Worm (Caenorhabditis elegans): ENCODE measurements around the gene sedl-1.

sedl-1 gene

ce11 chrX:1446593-1447141 is 6.6 kb upstream of the sedl-1 start, which contains the start of gene zfp-3:
TSS of gene zfp-3 (minus strand) at chrX:1446643.
- TF ChIP-seq dsc-1 (tag; optimal IDR thresholded peaks at IDR 0.05) (peak; percentile 95), ceh-88 (GFP tag; IDR thresholded peaks at IDR 0.05) (peak; percentile 88), lin-35 (GFP tag; optimal IDR thresholded peaks at IDR 0.05) (peak; percentile 86 to 90), lir-3 (tag; optimal IDR thresholded peaks at IDR 0.05; ENCODE audit: poor library complexity) (peak; percentile 89), nhr-76 (tag; optimal IDR thresholded peaks at IDR 0.05) (no peak), mef-2 (tag; optimal IDR thresholded peaks at IDR 0.05) (peak; percentile 78), pag-3 (tag; optimal IDR thresholded peaks at IDR 0.05; ENCODE audit: borderline replicate concordance, insufficient read depth) (no peak), lin-39 (tag; optimal IDR thresholded peaks at IDR 0.05) (peak; percentile 64), ceh-90 (tag; optimal IDR thresholded peaks at IDR 0.05) (no peak), Y116A8C.19 (tag; optimal IDR thresholded peaks at IDR 0.05; ENCODE audit: borderline replicate concordance) (no peak), xbp-1 (tag; optimal IDR thresholded peaks at IDR 0.05) (peak; percentile 96), nhr-28 (tag; optimal IDR thresholded peaks at IDR 0.05) (no peak), nhr-237 (tag; optimal IDR thresholded peaks at IDR 0.05) (peak; percentile 81), C16A3.4 (tag; optimal IDR thresholded peaks at IDR 0.05) (peak; percentile 92), sptf-1 (tag; optimal IDR thresholded peaks at IDR 0.05) (no peak), blmp-1 (tag; optimal IDR thresholded peaks at IDR 0.05) (peak; percentile 61), skn-1 (tag; optimal IDR thresholded peaks at IDR 0.05) (peak; percentile 99), unc-86 (tag; optimal IDR thresholded peaks at IDR 0.05) (peak; percentile 96), tbx-2 (tag; optimal IDR thresholded peaks at IDR 0.05) (peak; percentile 98), C04F5.9 (tag; optimal IDR thresholded peaks at IDR 0.05) (peak; percentile 72), ceh-63 (GFP tag; optimal IDR thresholded peaks at IDR 0.05) (no peak), nhr-12 (tag; optimal IDR thresholded peaks at IDR 0.05) (peak; percentile 5), lsy-2 (tag; optimal IDR thresholded peaks at IDR 0.05) (peak; percentile 89 to 93), fkh-4 (tag; optimal IDR thresholded peaks at IDR 0.05; ENCODE audit: borderline replicate concordance) (peak; percentile 35), fkh-10 (GFP tag; optimal IDR thresholded peaks at IDR 0.05) (peak; percentile 86), lin-14 (GFP tag; optimal IDR thresholded peaks at IDR 0.05) (peak; percentile 99), vab-15 (tag; optimal IDR thresholded peaks at IDR 0.05) (peak; percentile 58), zag-1 (tag; optimal IDR thresholded peaks at IDR 0.05) (peak; percentile 42), isw-1 (GFP tag; IDR thresholded peaks at IDR 0.05) (peak; percentile 91), fkh-8 (tag; optimal IDR thresholded peaks at IDR 0.05) (peak; percentile 98), nhr-85 (tag) (peak; percentile 97), zip-4 (GFP tag; optimal IDR thresholded peaks at IDR 0.05) (peak; percentile 89), unc-62 (GFP tag; optimal IDR thresholded peaks at IDR 0.05) (peak; percentile 59), unc-30 (tag; optimal IDR thresholded peaks at IDR 0.05) (no peak), lin-13 (GFP tag; optimal IDR thresholded peaks at IDR 0.05) (peak; percentile 93), snu-23 (GFP tag; optimal IDR thresholded peaks at IDR 0.05) (peak; percentile 99), F16B12.6 (tag; optimal IDR thresholded peaks at IDR 0.05) (peak; percentile 96), irx-1 (tag; optimal IDR thresholded peaks at IDR 0.05) (peak; percentile 88), unc-98 (GFP tag; IDR thresholded peaks at IDR 0.05) (peak; percentile 69), nhr-77 (tag; optimal IDR thresholded peaks at IDR 0.05) (peak; percentile 95), ceh-82 (tag; optimal IDR thresholded peaks at IDR 0.05) (peak; percentile 81 to 96 (median 94)), nhr-84 (tag; optimal IDR thresholded peaks at IDR 0.05) (no peak), pqm-1 (tag; optimal IDR thresholded peaks at IDR 0.05) (peak; percentile 54), ama-1 (optimal IDR thresholded peaks at IDR 0.05) (peak; percentile 58), mep-1 (tag; optimal IDR thresholded peaks at IDR 0.05) (peak; percentile 95), rnt-1 (tag; optimal IDR thresholded peaks at IDR 0.05) (peak; percentile 95), mdl-1 (tag; optimal IDR thresholded peaks at IDR 0.05) (peak; percentile 87 to 98), nhr-20 (tag; optimal IDR thresholded peaks at IDR 0.05) (peak; percentile 99), hpl-2 (GFP tag; optimal IDR thresholded peaks at IDR 0.05) (peak; percentile 81), nhr-90 (tag; optimal IDR thresholded peaks at IDR 0.05; ENCODE audit: poor library complexity) (peak; percentile 95), ceh-8 (GFP tag; optimal IDR thresholded peaks at IDR 0.05) (peak; percentile 88), snpc-4 (tag; optimal IDR thresholded peaks at IDR 0.05) (peak; percentile 84), efl-3 (GFP tag; optimal IDR thresholded peaks at IDR 0.05) (no peak)
